Worm (Caenorhabditis elegans) whole organism, L3 larva: ENCODE data around the gene ZK897.10.

Source experiments
- ama-1 ChIP-seq: fragments of 150-350 bp; optimal IDR thresholded peaks from 2 replicates; lab custom pipeline; 2018
- elt-2 ChIP-seq: sonication (generic microtip); optimal IDR thresholded peaks from 2 replicates; lab custom pipeline; 2016; ENCODE audit warnings: missing genetic modification reagents, mild to moderate bottlenecking, missing genetic modification characterization, missing compliant biosample characterization
- fos-1 ChIP-seq: fragments of 150-350 bp; optimal IDR thresholded peaks from 2 replicates; lab custom pipeline; 2014; ENCODE audit warnings: missing biosample characterization, missing genetic modification characterization
- jun-1 ChIP-seq: fragments of 150-350 bp; optimal IDR thresholded peaks from 2 replicates; lab custom pipeline; 2014; ENCODE audit warnings: missing biosample characterization, missing genetic modification reagents, missing genetic modification characterization
- nhr-28 ChIP-seq: fragments of 150-350 bp; optimal IDR thresholded peaks from 2 replicates; lab custom pipeline; 2014; ENCODE audit warnings: missing biosample characterization, missing genetic modification characterization
- nhr-76 ChIP-seq: fragments of 150-350 bp; sonication (generic microtip); optimal IDR thresholded peaks from 5 replicates; lab custom pipeline; 2014; ENCODE audit warnings: missing biosample characterization, missing genetic modification characterization
- skn-1 ChIP-seq: fragments of 150-350 bp; optimal IDR thresholded peaks from 2 replicates; lab custom pipeline; 2014; ENCODE audit warnings: missing biosample characterization, missing genetic modification characterization
- tbx-2 ChIP-seq: sonication (generic microtip); optimal IDR thresholded peaks from 2 replicates; lab custom pipeline; 2016; ENCODE audit warnings: mild to moderate bottlenecking, missing genetic modification characterization, missing compliant biosample characterization
- unc-62 ChIP-seq: fragments of 150-350 bp; sonication (generic microtip); optimal IDR thresholded peaks from 4 replicates; lab custom pipeline; 2014; ENCODE audit warnings: missing biosample characterization, missing genetic modification reagents, missing genetic modification characterization
- ztf-11 ChIP-seq: fragments of 150-350 bp; optimal IDR thresholded peaks from 2 replicates; lab custom pipeline; 2014; ENCODE audit warnings: missing biosample characterization, missing genetic modification characterization

DNA sequence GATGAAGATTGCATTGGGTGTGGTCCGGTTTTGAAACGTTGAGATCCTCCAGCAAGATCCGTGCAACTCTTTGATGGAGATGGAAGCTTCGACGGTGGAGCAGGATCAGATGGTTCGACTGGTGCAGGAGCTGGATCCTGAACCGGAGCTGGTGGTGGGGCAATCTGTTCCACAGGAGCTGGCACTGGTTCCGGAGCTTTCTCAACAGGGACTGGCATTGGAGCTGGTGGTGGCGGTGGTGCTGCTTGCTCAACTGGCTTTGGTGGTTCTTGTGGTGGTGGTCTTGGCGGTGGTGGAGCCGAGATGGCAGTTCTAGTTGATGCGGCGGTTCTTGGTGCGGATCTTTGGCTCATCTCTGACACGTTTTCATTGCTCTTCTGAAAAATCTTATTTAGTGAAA is 21.5 kb upstream of the ZK897.10 start:
- TF ChIP-seq nhr-76 (tag; lab: Kevin White, UChicago) (no peak), ztf-11 (no peak), nhr-28 (tag; lab: Kevin White, UChicago) (no peak), ama-1 (lab: Kevin White, UChicago) (no peak), skn-1 (no peak), unc-62 (GFP tag; lab: Kevin White, UChicago) (no peak), tbx-2 (no peak), elt-2 (tag; lab: Kevin White, UChicago) (no peak), jun-1 (tag; lab: Kevin White, UChicago) (no peak), fos-1 (tag; lab: Kevin White, UChicago) (no peak)
